Worm (Caenorhabditis elegans) whole organism, midembryonic: ENCODE data around the gene F08G2.7.
A peak's percentile ranks its signal among the peaks of the same experiment; 100 is the strongest.
"Not testable (repeated sequence)": the region's sequence is repeated elsewhere in the genome, so short reads cannot be mapped to it uniquely, and the experiment has no call there.

ENCODE experiments used
- cog-1 ChIP-seq: sonication (generic microtip); optimal IDR thresholded peaks from 2 replicates; lab custom pipeline; 2016; ENCODE audit warnings: missing genetic modification characterization, missing compliant biosample characterization
- flt-1 ChIP-seq: fragments of 200-800 bp; sonication (Bioruptor generic); IDR thresholded peaks from 2 replicates; pipeline ENCODE4 v1.3.6; 2022; ENCODE audit warnings: missing genetic modification characterization, missing compliant biosample characterization
- klf-2 ChIP-seq: fragments of 200-800 bp; sonication (Bioruptor generic); conservative IDR thresholded peaks from 2 replicates; pipeline ENCODE4 v1.3.6; 2022; ENCODE audit warnings: missing genetic modification reagents, missing genetic modification characterization, missing compliant biosample characterization
- med-1 ChIP-seq: sonication (generic microtip); optimal IDR thresholded peaks from 2 replicates; lab custom pipeline; 2017; ENCODE audit warnings: missing genetic modification characterization, mild to moderate bottlenecking, missing compliant biosample characterization, antibody characterized with exemption, missing genetic modification reagents; ENCODE audit not compliant: insufficient read depth
- ztf-23 ChIP-seq: fragments of 200-800 bp; sonication (Bioruptor generic); IDR thresholded peaks from 2 replicates; pipeline ENCODE4 v1.3.6; 2022; ENCODE audit warnings: missing genetic modification reagents, missing genetic modification characterization, missing compliant biosample characterization
- ztf-29 ChIP-seq: fragments of 200-800 bp; sonication (Bioruptor generic); IDR thresholded peaks from 2 replicates; pipeline ENCODE4 v1.3.6; 2022; ENCODE audit warnings: missing genetic modification reagents, missing genetic modification characterization, missing compliant biosample characterization

ce11 chrII:13817474-13817873, 23.5 kb downstream of the F08G2.7 start:
- TF ChIP-seq klf-2 (GFP tag; lab: Robert Waterston, UW); cog-1 (tag; lab: Kevin White, UChicago); med-1 (GFP tag; lab: Kevin White, UChicago); ztf-29 (GFP tag; lab: Robert Waterston, UW); ztf-23 (GFP tag; lab: Robert Waterston, UW): not testable (repeated sequence)
- peak; percentile 84 for TF ChIP-seq flt-1
